Worm (Caenorhabditis elegans) whole organism, L4/young adult: Measurements from ENCODE around the gene T23E7.2.
"Not testable (repeated sequence)": the region's sequence is repeated elsewhere in the genome, so short reads cannot be mapped to it uniquely, and the experiment has no call there.

ENCODE experiments used
- W03F9.2 ChIP-seq: fragments of 150-350 bp; optimal IDR thresholded peaks from 2 replicates; lab custom pipeline; 2014; ENCODE audit warnings: missing biosample characterization, missing genetic modification characterization
- dao-5 ChIP-seq: sonication (generic microtip); optimal IDR thresholded peaks from 2 replicates; lab custom pipeline; 2016; ENCODE audit warnings: missing genotype, missing genetic modification characterization, moderate library complexity, missing compliant biosample characterization
- him-1 ChIP-seq: sonication (generic microtip); optimal IDR thresholded peaks from 2 replicates; lab custom pipeline; 2016; ENCODE audit warnings: missing genotype, missing genetic modification reagents, missing genetic modification characterization, missing compliant biosample characterization

T23E7.2 gene

ce11 chrX:17640790-17641189, 30.0 kb upstream of the T23E7.2 start, which contains the start of gene H18N23.2:
H18N23.2 (minus strand) TSS chrX:17640871.
- no peak for TF ChIP-seq W03F9.2 (tag; lab: Kevin White, UChicago)
- no peak for TF ChIP-seq him-1
- TF ChIP-seq dao-5 (tag; lab: Kevin White, UChicago): no peak

ce11 chrX:17642832-17643231, 28.0 kb upstream of the T23E7.2 start:
- TF ChIP-seq dao-5 (tag; lab: Kevin White, UChicago) (no peak), W03F9.2 (tag; lab: Kevin White, UChicago) (no peak), him-1 (no peak)

ce11 chrX:17643812-17644211, 27.0 kb upstream of the T23E7.2 start:
- TF ChIP-seq dao-5 (tag; lab: Kevin White, UChicago): no peak
- no peak for TF ChIP-seq W03F9.2 (tag; lab: Kevin White, UChicago)
- TF ChIP-seq him-1: no peak

- TF ChIP-seq W03F9.2 (tag; lab: Kevin White, UChicago); him-1; dao-5 (tag; lab: Kevin White, UChicago): not testable (repeated sequence)
Observed at ce11 chrX:17649380-17649779, 21.4 kb upstream of the T23E7.2 start, which contains the start of gene tmem-218. tmem-218 (plus strand) TSS chrX:17649680.

ce11 chrX:17662146-17662545, 8.7 kb upstream of the T23E7.2 start, which contains the start of gene nlp-6:
nlp-6 (plus strand) TSS chrX:17662446.
- TF ChIP-seq W03F9.2 (tag; lab: Kevin White, UChicago): no peak

- TF ChIP-seq dao-5 (tag; lab: Kevin White, UChicago) (no peak), him-1 (no peak), W03F9.2 (tag; lab: Kevin White, UChicago) (no peak)
Observed at ce11 chrX:17667288-17667687, 3.5 kb upstream of the T23E7.2 start.

- TF ChIP-seq W03F9.2 (tag; lab: Kevin White, UChicago): no peak
- no peak for TF ChIP-seq him-1
- TF ChIP-seq dao-5 (tag; lab: Kevin White, UChicago): no peak
Observed at ce11 chrX:17672256-17672655, 1.4 kb downstream of the T23E7.2 start.

- no peak for TF ChIP-seq dao-5 (tag; lab: Kevin White, UChicago)
- TF ChIP-seq W03F9.2 (tag; lab: Kevin White, UChicago): no peak
- TF ChIP-seq him-1: no peak
Observed at ce11 chrX:17674313-17674712, 3.5 kb downstream of the T23E7.2 start.

- no peak for TF ChIP-seq him-1
- TF ChIP-seq dao-5 (tag; lab: Kevin White, UChicago): no peak
- no peak for TF ChIP-seq W03F9.2 (tag; lab: Kevin White, UChicago)
Observed at ce11 chrX:17675727-17676126, 4.9 kb downstream of the T23E7.2 start.

ce11 chrX:17676679-17677078, 5.9 kb downstream of the T23E7.2 start:
- TF ChIP-seq dao-5 (tag; lab: Kevin White, UChicago) (no peak), W03F9.2 (tag; lab: Kevin White, UChicago) (no peak), him-1 (no peak)

- no peak for TF ChIP-seq him-1
- TF ChIP-seq W03F9.2 (tag; lab: Kevin White, UChicago): no peak
- TF ChIP-seq dao-5 (tag; lab: Kevin White, UChicago): no peak
Observed at ce11 chrX:17681534-17681933, 10.7 kb downstream of the T23E7.2 start.

- TF ChIP-seq dao-5 (tag; lab: Kevin White, UChicago) (no peak), W03F9.2 (tag; lab: Kevin White, UChicago) (no peak), him-1 (no peak)
Observed at ce11 chrX:17682280-17682679, 11.5 kb downstream of the T23E7.2 start.

ce11 chrX:17683698-17684097, 12.9 kb downstream of the T23E7.2 start:
- TF ChIP-seq dao-5 (tag; lab: Kevin White, UChicago): no peak
- TF ChIP-seq him-1: no peak
- TF ChIP-seq W03F9.2 (tag; lab: Kevin White, UChicago): no peak

ce11 chrX:17684767-17685166, 13.9 kb downstream of the T23E7.2 start, which contains the start of gene T23E7.6:
T23E7.6 (minus strand) TSS chrX:17684811.
- TF ChIP-seq W03F9.2 (tag; lab: Kevin White, UChicago): no peak
- TF ChIP-seq him-1: no peak
- no peak for TF ChIP-seq dao-5 (tag; lab: Kevin White, UChicago)

- no peak for TF ChIP-seq dao-5 (tag; lab: Kevin White, UChicago)
- no peak for TF ChIP-seq W03F9.2 (tag; lab: Kevin White, UChicago)
- TF ChIP-seq him-1: no peak
Observed at ce11 chrX:17685959-17686358, 15.1 kb downstream of the T23E7.2 start.
